Worm (Caenorhabditis elegans): Measurements from ENCODE around the gene nspe-7.

Gene nspe-7

DNA sequence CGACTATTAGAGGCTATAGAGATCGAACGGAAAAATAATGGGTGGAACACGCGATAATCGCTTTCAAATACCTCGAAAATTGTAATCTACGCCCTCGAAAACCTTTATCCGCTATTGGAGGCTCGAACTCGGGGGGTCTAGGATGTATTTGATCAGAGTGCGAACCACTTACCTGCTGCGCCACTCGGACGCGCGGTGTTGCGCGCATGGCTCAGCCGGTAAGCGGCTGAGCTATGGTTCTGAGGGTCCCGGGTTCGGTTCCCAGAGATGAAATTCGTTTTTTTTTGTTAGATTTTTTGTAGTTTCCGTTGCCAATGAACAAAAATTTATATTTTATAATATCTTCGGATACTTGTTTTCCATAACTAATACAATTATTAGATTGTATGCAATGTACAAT is 41.2 kb downstream of the nspe-7 start:
- TF ChIP-seq pag-3 (tag; optimal IDR thresholded peaks at IDR 0.05; ENCODE audit: borderline replicate concordance) (no peak), unc-86 (tag; optimal IDR thresholded peaks at IDR 0.05) (no peak), sox-4 (tag; optimal IDR thresholded peaks at IDR 0.05) (no peak), hlh-13 (GFP tag; optimal IDR thresholded peaks at IDR 0.05) (no peak), fkh-6 (tag; optimal IDR thresholded peaks at IDR 0.05) (no peak), gmeb-2 (tag; optimal IDR thresholded peaks at IDR 0.05) (no peak), fkh-10 (GFP tag; optimal IDR thresholded peaks at IDR 0.05) (no peak), hlh-6 (tag; optimal IDR thresholded peaks at IDR 0.05) (no peak), ceh-34 (tag; optimal IDR thresholded peaks at IDR 0.05) (no peak), pat-9 (tag; optimal IDR thresholded peaks at IDR 0.05) (no peak), ceh-45 (GFP tag; IDR thresholded peaks at IDR 0.05) (no peak), npax-4 (tag; optimal IDR thresholded peaks at IDR 0.05) (no peak), pqm-1 (tag; optimal IDR thresholded peaks at IDR 0.05) (no peak)

DNA sequence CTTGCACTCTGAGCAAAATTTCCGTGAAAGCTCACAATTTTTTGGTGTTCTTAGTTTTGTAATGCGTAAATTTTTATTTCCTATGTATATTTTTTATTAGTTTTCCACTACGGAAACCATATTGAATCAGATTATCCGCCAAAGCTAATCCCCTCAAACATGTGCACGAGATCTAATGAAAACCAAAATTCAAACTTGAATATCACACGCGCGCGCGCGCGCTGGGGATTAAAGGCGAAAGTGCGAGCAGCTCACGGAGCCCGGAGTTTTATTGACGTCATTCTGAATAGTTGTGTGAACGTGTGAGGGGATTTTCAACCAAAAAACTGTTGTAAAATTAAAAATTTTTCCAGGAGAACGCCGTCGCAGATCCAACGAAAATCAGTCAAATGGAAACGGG is 41.9 kb downstream of the nspe-7 start:
- no peak for TF ChIP-seq unc-3 (GFP tag; conservative IDR thresholded peaks at IDR 0.05)
- no peak for TF ChIP-seq unc-3 (tag; optimal IDR thresholded peaks at IDR 0.05)
- no peak for TF ChIP-seq npax-4 (tag; optimal IDR thresholded peaks at IDR 0.05)
- TF ChIP-seq ceh-24 (tag; optimal IDR thresholded peaks at IDR 0.05) = no peak
- TF ChIP-seq pqm-1 (tag; optimal IDR thresholded peaks at IDR 0.05) = no peak
- TF ChIP-seq pag-3 (tag; optimal IDR thresholded peaks at IDR 0.05; ENCODE audit: borderline replicate concordance) = no peak
- TF ChIP-seq elt-4 (tag; optimal IDR thresholded peaks at IDR 0.05) = no peak
- no peak for TF ChIP-seq K09A11.1 (tag; optimal IDR thresholded peaks at IDR 0.05; ENCODE audit: insufficient read depth)
- no peak for TF ChIP-seq nhr-11 (tag; optimal IDR thresholded peaks at IDR 0.05)
- no peak for TF ChIP-seq tbx-2 (tag; optimal IDR thresholded peaks at IDR 0.05)
- no peak for TF ChIP-seq pax-1 (tag; optimal IDR thresholded peaks at IDR 0.05)
- no peak for TF ChIP-seq pat-9 (tag; optimal IDR thresholded peaks at IDR 0.05)
- no peak for TF ChIP-seq ceh-14 (tag; optimal IDR thresholded peaks at IDR 0.05)
- TF ChIP-seq ceh-22 (tag; optimal IDR thresholded peaks at IDR 0.05) = no peak
- no peak for TF ChIP-seq gmeb-2 (tag; optimal IDR thresholded peaks at IDR 0.05)
- no peak for TF ChIP-seq madf-2 (tag; optimal IDR thresholded peaks at IDR 0.05)
- no peak for TF ChIP-seq ceh-19 (GFP tag; optimal IDR thresholded peaks at IDR 0.05)

DNA sequence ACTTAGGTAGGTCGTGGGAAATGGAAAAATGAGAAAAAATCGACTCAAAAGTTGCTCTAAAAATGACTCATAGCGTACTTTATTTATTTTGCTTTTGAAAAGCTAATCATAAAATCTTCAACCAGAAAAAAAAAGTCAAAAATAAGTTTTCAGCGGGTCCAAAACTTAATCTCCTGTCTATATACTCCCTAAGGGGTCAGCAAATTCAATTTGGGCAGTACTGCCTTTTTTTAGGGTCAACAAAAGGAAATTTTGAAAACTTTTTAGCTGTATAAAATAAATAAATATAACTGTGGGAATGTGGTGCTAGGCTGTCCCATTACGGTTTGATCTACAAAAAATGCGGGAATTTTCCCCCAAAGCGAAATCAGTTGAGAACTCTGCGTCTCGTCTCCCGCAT is 42.4 kb downstream of the nspe-7 start:
- TF ChIP-seq C08G9.2 (tag; optimal IDR thresholded peaks at IDR 0.05) = no peak
- TF ChIP-seq pag-3 (tag; optimal IDR thresholded peaks at IDR 0.05; ENCODE audit: borderline replicate concordance) = no peak
- TF ChIP-seq eyg-1 (tag; optimal IDR thresholded peaks at IDR 0.05) = no peak
- no peak for TF ChIP-seq rnt-1 (tag; optimal IDR thresholded peaks at IDR 0.05)
- TF ChIP-seq ceh-30 (tag; optimal IDR thresholded peaks at IDR 0.05) = no peak
- no peak for TF ChIP-seq ets-4 (tag; optimal IDR thresholded peaks at IDR 0.05)
- no peak for TF ChIP-seq hlh-8 (tag; optimal IDR thresholded peaks at IDR 0.05)
- no peak for TF ChIP-seq gmeb-2 (tag; optimal IDR thresholded peaks at IDR 0.05)
- TF ChIP-seq ztf-16 (tag; optimal IDR thresholded peaks at IDR 0.05) = no peak
- no peak for TF ChIP-seq elt-4 (tag; optimal IDR thresholded peaks at IDR 0.05)
- TF ChIP-seq ref-2 (tag; optimal IDR thresholded peaks at IDR 0.05) = no peak
- no peak for TF ChIP-seq zip-5 (tag; optimal IDR thresholded peaks at IDR 0.05)
- no peak for TF ChIP-seq fax-1 (tag; optimal IDR thresholded peaks at IDR 0.05)
- no peak for TF ChIP-seq ceh-45 (GFP tag; IDR thresholded peaks at IDR 0.05)
- no peak for TF ChIP-seq C38D4.7 (GFP tag; optimal IDR thresholded peaks at IDR 0.05)
- TF ChIP-seq nhr-11 (tag; optimal IDR thresholded peaks at IDR 0.05) = no peak
- no peak for TF ChIP-seq ceh-34 (tag; optimal IDR thresholded peaks at IDR 0.05)
- TF ChIP-seq odd-2 (tag; optimal IDR thresholded peaks at IDR 0.05) = no peak
- no peak for TF ChIP-seq lim-6 (tag; optimal IDR thresholded peaks at IDR 0.05)
- TF ChIP-seq hlh-15 (tag; optimal IDR thresholded peaks at IDR 0.05) = no peak

DNA sequence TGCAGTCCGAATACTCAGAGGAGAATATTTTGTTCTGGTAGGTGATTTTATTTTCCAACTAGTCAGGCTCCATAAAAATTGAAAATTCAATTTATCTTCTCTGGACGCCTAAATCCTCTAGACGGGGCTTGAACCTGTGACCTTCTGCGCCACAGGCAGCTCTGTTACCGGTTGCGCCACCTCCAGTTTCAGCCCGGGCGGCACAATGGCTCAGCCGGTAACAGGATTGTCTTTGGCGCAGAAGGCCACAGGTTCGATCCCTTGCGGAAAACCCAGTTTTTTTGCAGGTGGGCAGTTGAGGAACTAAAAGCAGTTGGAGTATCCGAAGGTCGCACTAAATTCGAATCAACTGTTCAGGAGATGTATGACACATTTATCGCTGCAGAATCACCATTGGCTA is 42.9 kb downstream of the nspe-7 start:
- TF ChIP-seq F13H6.1 (tag; optimal IDR thresholded peaks at IDR 0.05) (no peak), madf-2 (tag; optimal IDR thresholded peaks at IDR 0.05) (no peak), ets-4 (tag; optimal IDR thresholded peaks at IDR 0.05) (no peak), pha-2 (tag; optimal IDR thresholded peaks at IDR 0.05) (no peak), pros-1 (tag; optimal IDR thresholded peaks at IDR 0.05) (no peak), ceh-6 (GFP tag; optimal IDR thresholded peaks at IDR 0.05) (no peak), C38D4.7 (GFP tag; optimal IDR thresholded peaks at IDR 0.05) (no peak), tbx-7 (tag; optimal IDR thresholded peaks at IDR 0.05) (no peak), ref-2 (tag; optimal IDR thresholded peaks at IDR 0.05) (no peak)

All from whole organism, late embryonic.